Worm (Caenorhabditis elegans): ENCODE measurements around the gene F58A6.9.
"Not testable (repeated sequence)": the region's sequence is repeated elsewhere in the genome, so short reads cannot be mapped to it uniquely, and the experiment has no call there.

F58A6.9 gene

DNA sequence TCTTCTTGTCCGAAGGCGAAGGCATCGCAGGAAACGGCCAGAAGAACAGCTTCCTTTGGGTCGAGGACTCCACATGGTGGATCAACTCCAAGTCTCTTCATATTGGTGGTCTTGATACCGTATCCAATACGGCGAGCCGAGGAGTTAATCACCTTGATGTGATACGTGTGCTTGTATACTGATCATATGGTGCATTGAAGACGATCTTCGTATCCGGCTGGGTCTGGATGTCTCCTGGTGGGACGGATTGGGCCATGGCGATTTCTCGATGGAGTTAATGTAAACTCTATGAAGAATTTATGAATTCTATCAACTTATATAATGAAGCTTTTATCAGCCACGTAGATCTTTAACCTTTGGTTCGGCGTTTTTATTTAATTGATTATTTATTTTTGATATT lies 43.4 kb downstream of the F58A6.9 start, which contains the start of gene msp-74:
Gene msp-74 (minus strand): TSS at position 101 of the 400 bp plus-strand sequence.
- TF ChIP-seq ham-2 (GFP tag; optimal IDR thresholded peaks at IDR 0.05); snpc-4 (tag; optimal IDR thresholded peaks at IDR 0.05); flh-1 (GFP tag; optimal IDR thresholded peaks at IDR 0.05): not testable (repeated sequence)

DNA sequence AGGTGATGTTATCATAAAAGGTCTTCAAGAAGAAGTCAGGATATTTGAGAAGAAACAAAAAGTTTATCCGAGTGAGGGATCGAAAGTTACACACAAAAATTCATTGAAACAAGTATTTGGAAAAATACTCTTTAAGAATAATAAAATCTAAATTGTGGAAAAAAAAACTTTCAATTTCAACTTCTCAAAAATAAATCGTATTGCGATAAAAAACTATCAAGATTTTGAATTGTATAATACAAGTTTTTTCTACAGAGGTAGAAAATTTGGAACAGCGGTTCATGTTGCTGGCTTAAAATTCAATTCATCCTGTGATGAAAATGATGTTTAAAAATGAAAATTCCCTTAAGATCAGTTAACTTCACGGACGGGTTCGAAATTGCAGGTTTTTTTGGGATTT lies 46.6 kb downstream of the F58A6.9 start, which contains the start of gene F09C12.8:
Gene F09C12.8 (plus strand): TSS at position 301 of the 400 bp plus-strand sequence.
- TF ChIP-seq unc-39 (tag; optimal IDR thresholded peaks at IDR 0.05) (no peak), sptf-1 (tag; optimal IDR thresholded peaks at IDR 0.05) (no peak), nhr-12 (tag; optimal IDR thresholded peaks at IDR 0.05) (no peak), drap-1 (GFP tag; optimal IDR thresholded peaks at IDR 0.05) (no peak), mls-2 (tag; optimal IDR thresholded peaks at IDR 0.05) (no peak), lin-32 (GFP tag; optimal IDR thresholded peaks at IDR 0.05) (no peak), ceh-43 (GFP tag; optimal IDR thresholded peaks at IDR 0.05) (no peak)

DNA sequence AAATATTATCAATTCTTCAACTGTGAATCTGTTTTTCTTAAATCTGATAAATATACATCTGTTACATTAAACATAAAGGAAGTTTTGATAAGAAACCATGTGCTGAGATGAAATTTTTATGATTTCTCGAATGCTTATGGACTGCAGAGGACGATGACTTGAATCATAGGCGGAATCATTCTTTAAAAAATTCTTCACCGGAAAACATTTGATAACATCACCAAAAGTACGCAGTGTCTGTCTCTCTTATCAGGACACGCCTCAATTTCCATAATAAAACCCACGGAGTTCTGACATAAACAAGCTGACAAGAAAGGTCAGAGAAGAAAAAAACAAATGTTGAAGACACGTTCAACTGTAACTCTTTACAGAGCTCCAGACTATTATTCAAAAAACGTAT lies 49.0 kb downstream of the F58A6.9 start, which contains the start of gene F09C12.2:
Gene F09C12.2 (plus strand): TSS at position 320 of the 400 bp plus-strand sequence.
- TF ChIP-seq mep-1 (tag; optimal IDR thresholded peaks at IDR 0.05) = no peak
- TF ChIP-seq lsy-2 (tag; optimal IDR thresholded peaks at IDR 0.05) = no peak
- no peak for TF ChIP-seq tbx-8 (GFP tag; optimal IDR thresholded peaks at IDR 0.05)
- no peak for TF ChIP-seq unc-39 (tag; optimal IDR thresholded peaks at IDR 0.05)
- no peak for TF ChIP-seq sem-2 (GFP tag; optimal IDR thresholded peaks at IDR 0.05)
